Fruit fly (Drosophila melanogaster) whole organism, embryonic: Measurements from ENCODE around the gene eIF4G2.

Source experiments
- CG17912 ChIP-seq: fragments of 200-800 bp; sonication (Bioruptor generic); optimal IDR thresholded peaks from 2 replicates; lab custom pipeline; 2018; ENCODE audit warnings: missing biosample characterization, mild to moderate bottlenecking, missing genetic modification characterization
- CG33213 ChIP-seq: fragments of 200-800 bp; sonication (Bioruptor generic); optimal IDR thresholded peaks from 3 replicates; lab custom pipeline; 2016; ENCODE audit warnings: missing biosample characterization, missing genetic modification characterization
- Deaf1 ChIP-seq: fragments of 200-800 bp; optimal IDR thresholded peaks from 3 replicates; lab custom pipeline; 2019; ENCODE audit warnings: missing biosample characterization, mild to moderate bottlenecking, missing genetic modification characterization, moderate library complexity
- Doc2 ChIP-seq: fragments of 200-800 bp; sonication (Bioruptor generic); IDR thresholded peaks from 2 replicates; pipeline ENCODE4 v1.3.6; 2022; ENCODE audit warnings: missing biosample characterization, missing genetic modification characterization
- ERR ChIP-seq: fragments of 200-800 bp; sonication (Bioruptor generic); optimal IDR thresholded peaks from 2 replicates; lab custom pipeline; 2016; ENCODE audit warnings: missing biosample characterization, missing genetic modification characterization
- HHEX ChIP-seq: fragments of 200-800 bp; sonication (Bioruptor generic); optimal IDR thresholded peaks from 3 replicates; lab custom pipeline; 2017; ENCODE audit warnings: missing biosample characterization, mild to moderate bottlenecking, missing genetic modification characterization, missing genetic modification reagents
- pum ChIP-seq: fragments of 200-800 bp; sonication (Bioruptor generic); optimal IDR thresholded peaks from 2 replicates; lab custom pipeline; 2016; ENCODE audit warnings: missing biosample characterization, missing genetic modification characterization
- sens-2 ChIP-seq: fragments of 200-800 bp; sonication (Bioruptor generic); IDR thresholded peaks from 2 replicates; pipeline ENCODE4 v1.3.6; 2022; ENCODE audit warnings: missing biosample characterization, missing genetic modification characterization

dm6 chr3R:23849599-23849998 lies 30.6 kb upstream of the eIF4G2 start:
- no peak for TF ChIP-seq pum (GFP tag; lab: Kevin White, UChicago)
- TF ChIP-seq sens-2 (GFP tag; lab: Robert Waterston, UW) = no peak
- no peak for TF ChIP-seq Doc2 (GFP tag; lab: Robert Waterston, UW)
- no peak for TF ChIP-seq Deaf1 (tag; lab: Kevin White, UChicago)
- no peak for TF ChIP-seq HHEX (GFP tag; lab: Kevin White, UChicago)
- TF ChIP-seq CG33213 (GFP tag; lab: Kevin White, UChicago) = no peak
- no peak for TF ChIP-seq CG17912 (GFP tag; lab: Kevin White, UChicago)
- TF ChIP-seq ERR = no peak
